Worm (Caenorhabditis elegans) whole organism, late embryonic: ENCODE measurements around the gene urm-1.

Experiments used
- C38D4.7 ChIP-seq: fragments of 200-800 bp; sonication (Bioruptor generic); optimal IDR thresholded peaks from 2 replicates; lab custom pipeline; 2018; ENCODE audit warnings: mild to moderate bottlenecking, missing genetic modification characterization, moderate library complexity, missing compliant biosample characterization
- F13H6.1 ChIP-seq: sonication (generic microtip); optimal IDR thresholded peaks from 2 replicates; lab custom pipeline; 2016; ENCODE audit warnings: missing genetic modification characterization, missing compliant biosample characterization
- K09A11.1 ChIP-seq: sonication (generic microtip); optimal IDR thresholded peaks from 2 replicates; lab custom pipeline; 2017; ENCODE audit warnings: antibody characterized with exemption, mild to moderate bottlenecking, missing genetic modification characterization, missing compliant biosample characterization; ENCODE audit not compliant: insufficient read depth
- Y22D7AL.16 ChIP-seq: sonication (generic microtip); optimal IDR thresholded peaks from 2 replicates; lab custom pipeline; 2016; ENCODE audit warnings: missing genetic modification characterization, missing compliant biosample characterization
- ceh-18 ChIP-seq: sonication (generic microtip); optimal IDR thresholded peaks from 2 replicates; lab custom pipeline; 2016; ENCODE audit warnings: missing genetic modification characterization, missing compliant biosample characterization
- ceh-2 ChIP-seq: sonication (generic microtip); optimal IDR thresholded peaks from 2 replicates; lab custom pipeline; 2016; ENCODE audit warnings: missing genotype, missing genetic modification characterization, missing compliant biosample characterization
- ceh-24 ChIP-seq: sonication (generic microtip); optimal IDR thresholded peaks from 2 replicates; lab custom pipeline; 2016; ENCODE audit warnings: mild to moderate bottlenecking, missing genetic modification characterization, missing compliant biosample characterization
- ceh-34 ChIP-seq: sonication (generic microtip); optimal IDR thresholded peaks from 2 replicates; lab custom pipeline; 2016; ENCODE audit warnings: mild to moderate bottlenecking, missing genetic modification characterization, missing compliant biosample characterization
- ceh-45 ChIP-seq: fragments of 200-800 bp; sonication (Bioruptor generic); IDR thresholded peaks from 2 replicates; pipeline ENCODE4 v1.3.6; 2022; ENCODE audit warnings: missing genetic modification reagents, missing genetic modification characterization, missing compliant biosample characterization
- ceh-48 ChIP-seq: sonication (generic microtip); optimal IDR thresholded peaks from 2 replicates; lab custom pipeline; 2016; ENCODE audit warnings: missing genetic modification characterization, inconsistent platforms, missing compliant biosample characterization
- ceh-6 ChIP-seq: fragments of 200-800 bp; sonication (Bioruptor generic); optimal IDR thresholded peaks from 2 replicates; lab custom pipeline; 2018; ENCODE audit warnings: mild to moderate bottlenecking, missing genetic modification characterization, missing compliant biosample characterization
- ceh-9 ChIP-seq: sonication (generic microtip); optimal IDR thresholded peaks from 2 replicates; lab custom pipeline; 2016; ENCODE audit warnings: mild to moderate bottlenecking, missing genetic modification characterization, inconsistent platforms, missing compliant biosample characterization
- che-1 ChIP-seq: sonication (generic microtip); optimal IDR thresholded peaks from 2 replicates; lab custom pipeline; 2016; ENCODE audit warnings: mild to moderate bottlenecking, missing genetic modification characterization, missing compliant biosample characterization
- dve-1 ChIP-seq: sonication (generic microtip); optimal IDR thresholded peaks from 2 replicates; lab custom pipeline; 2017; ENCODE audit warnings: antibody characterized with exemption, mild to moderate bottlenecking, missing genetic modification characterization, missing compliant biosample characterization
- elt-2 ChIP-seq: sonication (generic microtip); optimal IDR thresholded peaks from 2 replicates; lab custom pipeline; 2016; ENCODE audit warnings: missing genetic modification reagents, missing genetic modification characterization, missing compliant biosample characterization
- elt-4 ChIP-seq: sonication (generic microtip); optimal IDR thresholded peaks from 2 replicates; lab custom pipeline; 2016; ENCODE audit warnings: missing genetic modification characterization, missing compliant biosample characterization
- ets-4 ChIP-seq: sonication (generic microtip); optimal IDR thresholded peaks from 2 replicates; lab custom pipeline; 2016; ENCODE audit warnings: missing genetic modification characterization, missing compliant biosample characterization
- eyg-1 ChIP-seq: sonication (generic microtip); optimal IDR thresholded peaks from 2 replicates; lab custom pipeline; 2016; ENCODE audit warnings: missing genotype, missing genetic modification characterization, missing compliant biosample characterization
- gmeb-2 ChIP-seq: sonication (generic microtip); optimal IDR thresholded peaks from 2 replicates; lab custom pipeline; 2016; ENCODE audit warnings: missing genetic modification characterization, inconsistent platforms, missing compliant biosample characterization
- hlh-13 ChIP-seq: fragments of 200-800 bp; sonication (Bioruptor generic); optimal IDR thresholded peaks from 2 replicates; lab custom pipeline; 2018; ENCODE audit warnings: mild to moderate bottlenecking, missing genetic modification characterization, missing compliant biosample characterization
- hlh-15 ChIP-seq: sonication (generic microtip); optimal IDR thresholded peaks from 2 replicates; lab custom pipeline; 2016; ENCODE audit warnings: missing genetic modification characterization, missing compliant biosample characterization
- hlh-30 ChIP-seq: sonication (generic microtip); optimal IDR thresholded peaks from 2 replicates; lab custom pipeline; 2017; ENCODE audit warnings: antibody characterized with exemption, missing genetic modification characterization, missing compliant biosample characterization; ENCODE audit not compliant: insufficient read depth
- hlh-6 ChIP-seq: sonication (generic microtip); optimal IDR thresholded peaks from 2 replicates; lab custom pipeline; 2016; ENCODE audit warnings: missing genotype, missing genetic modification characterization, missing compliant biosample characterization
- lim-6 ChIP-seq: sonication (generic microtip); optimal IDR thresholded peaks from 2 replicates; lab custom pipeline; 2016; ENCODE audit warnings: missing genetic modification characterization, missing compliant biosample characterization
- madf-2 ChIP-seq: sonication (generic microtip); optimal IDR thresholded peaks from 2 replicates; lab custom pipeline; 2017; ENCODE audit warnings: missing genetic modification characterization, missing compliant biosample characterization
- mec-3 ChIP-seq: sonication (generic microtip); optimal IDR thresholded peaks from 2 replicates; lab custom pipeline; 2016; ENCODE audit warnings: borderline replicate concordance, missing genetic modification characterization, missing compliant biosample characterization
- nfya-1 ChIP-seq: sonication (generic microtip); optimal IDR thresholded peaks from 2 replicates; lab custom pipeline; 2017; ENCODE audit warnings: missing genetic modification characterization, mild to moderate bottlenecking, missing compliant biosample characterization, antibody characterized with exemption, moderate library complexity
- nhr-11 ChIP-seq: fragments of 150-350 bp; optimal IDR thresholded peaks from 2 replicates; lab custom pipeline; 2014; ENCODE audit warnings: missing biosample characterization, missing genetic modification characterization
- nhr-232 ChIP-seq: sonication (generic microtip); optimal IDR thresholded peaks from 2 replicates; lab custom pipeline; 2016; ENCODE audit warnings: missing genetic modification characterization, missing compliant biosample characterization
- npax-4 ChIP-seq: sonication (generic microtip); optimal IDR thresholded peaks from 2 replicates; lab custom pipeline; 2016; ENCODE audit warnings: missing genetic modification characterization, missing compliant biosample characterization
- pha-2 ChIP-seq: sonication (generic microtip); optimal IDR thresholded peaks from 2 replicates; lab custom pipeline; 2017; ENCODE audit warnings: mild to moderate bottlenecking, missing genetic modification characterization, missing compliant biosample characterization
- pha-4 ChIP-seq: fragments of 150-350 bp; optimal IDR thresholded peaks from 2 replicates; lab custom pipeline; 2018; ENCODE audit warnings: missing biosample characterization, missing genetic modification reagents, missing genetic modification characterization
- pqm-1 ChIP-seq: sonication (generic microtip); optimal IDR thresholded peaks from 2 replicates; lab custom pipeline; 2016; ENCODE audit warnings: missing genetic modification characterization, missing compliant biosample characterization
- pros-1 ChIP-seq: fragments of 150-350 bp; optimal IDR thresholded peaks from 2 replicates; lab custom pipeline; 2014; ENCODE audit warnings: missing biosample characterization, missing genetic modification reagents, missing genetic modification characterization
- ref-2 ChIP-seq: sonication (generic microtip); optimal IDR thresholded peaks from 2 replicates; lab custom pipeline; 2016; ENCODE audit warnings: missing genetic modification characterization, missing compliant biosample characterization
- rnt-1 ChIP-seq: sonication (generic microtip); optimal IDR thresholded peaks from 2 replicates; lab custom pipeline; 2016; ENCODE audit warnings: missing genetic modification characterization, missing compliant biosample characterization
- sox-4 ChIP-seq: sonication (generic microtip); optimal IDR thresholded peaks from 2 replicates; lab custom pipeline; 2017; ENCODE audit warnings: mild to moderate bottlenecking, missing genetic modification characterization, inconsistent platforms, missing compliant biosample characterization
- tbx-7 ChIP-seq: sonication (generic microtip); optimal IDR thresholded peaks from 2 replicates; lab custom pipeline; 2016; ENCODE audit warnings: missing genotype, missing genetic modification characterization, missing compliant biosample characterization
- ttx-3 ChIP-seq: sonication (generic microtip); optimal IDR thresholded peaks from 2 replicates; lab custom pipeline; 2016; ENCODE audit warnings: missing genetic modification reagents, missing genetic modification characterization, missing compliant biosample characterization
- unc-3 ChIP-seq, 2 experiments: fragments of 200-800 bp in 1 of 2; sonication (Bioruptor generic) in 1 of 2; sonication (generic microtip) in 1 of 2; conservative IDR thresholded peaks in 1 of 2; optimal IDR thresholded peaks in 1 of 2; 2 replicates each; pipeline versions ENCODE4 v1.3.6 to Lab custom; 2016 to 2022; ENCODE audit warnings: missing compliant biosample characterization in 2 of 2, missing genetic modification characterization in 2 of 2, missing genetic modification reagents in 1 of 2
- unc-55 ChIP-seq: sonication (generic microtip); optimal IDR thresholded peaks from 2 replicates; lab custom pipeline; 2017; ENCODE audit warnings: missing biosample characterization, missing genetic modification reagents, missing genetic modification characterization
- zip-5 ChIP-seq: sonication (generic microtip); optimal IDR thresholded peaks from 2 replicates; lab custom pipeline; 2016; ENCODE audit warnings: missing genetic modification characterization, missing compliant biosample characterization
- ztf-16 ChIP-seq: sonication (generic microtip); optimal IDR thresholded peaks from 2 replicates; lab custom pipeline; 2017; ENCODE audit warnings: missing genetic modification characterization, missing compliant biosample characterization

urm-1 gene

ce11 chrIII:10461164-10461546, 44.1 kb upstream of the urm-1 start, which contains the start of gene atx-2 (continued):
- TF ChIP-seq unc-3 (GFP tag; conservative IDR thresholded peaks at IDR 0.05; lab: Robert Waterston, UW) (peak; percentile 98), unc-3 (tag; optimal IDR thresholded peaks at IDR 0.05; lab: Kevin White, UChicago) (peak; percentile 99), hlh-30 (peak; percentile 74), ref-2 (tag; lab: Kevin White, UChicago) (peak; percentile 99), lim-6 (peak; percentile 98), unc-55 (GFP tag; lab: Kevin White, UChicago) (peak; percentile 48), gmeb-2 (peak; percentile 98), zip-5 (peak; percentile 95), ceh-2 (tag; lab: Kevin White, UChicago) (peak; percentile 97), hlh-13 (GFP tag; lab: Kevin White, UChicago) (peak; percentile 87), eyg-1 (tag; lab: Kevin White, UChicago) (peak; percentile 98), ceh-48 (peak; percentile 97), npax-4 (tag; lab: Kevin White, UChicago) (peak; percentile 89), C38D4.7 (GFP tag; lab: Kevin White, UChicago) (peak; percentile 95), ttx-3 (tag; lab: Kevin White, UChicago) (peak; percentile 98), Y22D7AL.16 (tag; lab: Kevin White, UChicago) (peak; percentile 93), ceh-45 (peak; percentile 99), hlh-15 (tag; lab: Kevin White, UChicago) (peak; percentile 96), rnt-1 (peak; percentile 99), pha-2 (tag; lab: Kevin White, UChicago) (peak; percentile 97), dve-1 (peak; percentile 78), mec-3 (tag; lab: Kevin White, UChicago) (peak; percentile 96), hlh-6 (peak; percentile 98), elt-4 (peak; percentile 96), ceh-34 (tag; lab: Kevin White, UChicago) (peak; percentile 99), tbx-7 (tag; lab: Kevin White, UChicago) (peak; percentile 90), ets-4 (peak; percentile 86), K09A11.1 (tag; lab: Kevin White, UChicago) (peak; percentile 98), ceh-9 (peak; percentile 87), pros-1 (tag; lab: Kevin White, UChicago) (peak; percentile 22), F13H6.1 (peak; percentile 97), ztf-16 (peak; percentile 98), ceh-24 (tag; lab: Kevin White, UChicago) (peak; percentile 93), sox-4 (tag; lab: Kevin White, UChicago) (peak; percentile 99), pqm-1 (tag; lab: Kevin White, UChicago) (peak; percentile 92), ceh-18 (tag; lab: Kevin White, UChicago) (peak; percentile 94)

- TF ChIP-seq ceh-6 (GFP tag; lab: Kevin White, UChicago) (no peak), dve-1 (no peak), elt-2 (tag; lab: Kevin White, UChicago) (no peak), nhr-232 (tag; lab: Kevin White, UChicago) (no peak), madf-2 (tag; lab: Kevin White, UChicago) (no peak), nhr-11 (tag; lab: Kevin White, UChicago) (no peak)
These were observed 42.2 kb upstream of the urm-1 start for ce11 chrIII:10462935-10463548.

- TF ChIP-seq che-1 (tag; lab: Kevin White, UChicago): no peak
- peak; percentile 31 for TF ChIP-seq nfya-1
- TF ChIP-seq pha-4 (tag; lab: Kevin White, UChicago): no peak
- TF ChIP-seq ceh-18 (tag; lab: Kevin White, UChicago): peak; percentile 8
These were observed 41.6 kb upstream of the urm-1 start for ce11 chrIII:10463653-10464052.
